Worm (Caenorhabditis elegans) whole organism, L2 larva: ENCODE data around the gene dhs-6.
"Not testable (repeated sequence)": the region's sequence is repeated elsewhere in the genome, so short reads cannot be mapped to it uniquely, and the experiment has no call there.

ENCODE experiments used
- C34F6.9 ChIP-seq: fragments of 150-350 bp; optimal IDR thresholded peaks from 2 replicates; lab custom pipeline; 2014; ENCODE audit warnings: missing biosample characterization, missing genetic modification characterization
- F13H6.1 ChIP-seq: sonication (generic microtip); optimal IDR thresholded peaks from 2 replicates; lab custom pipeline; 2016; ENCODE audit warnings: missing genetic modification characterization, missing compliant biosample characterization
- R02D3.7 ChIP-seq: fragments of 150-350 bp; optimal IDR thresholded peaks from 2 replicates; lab custom pipeline; 2014; ENCODE audit warnings: missing biosample characterization, missing genetic modification characterization
- Y55F3AM.14 ChIP-seq: fragments of 200-800 bp; sonication (Bioruptor generic); optimal IDR thresholded peaks from 2 replicates; lab custom pipeline; 2018; ENCODE audit warnings: mild to moderate bottlenecking, missing genetic modification characterization, missing compliant biosample characterization
- ZK546.5 ChIP-seq: sonication (generic microtip); optimal IDR thresholded peaks from 2 replicates; lab custom pipeline; 2017; ENCODE audit warnings: missing biosample characterization, missing genetic modification characterization
- aly-2 ChIP-seq: fragments of 150-350 bp; optimal IDR thresholded peaks from 2 replicates; lab custom pipeline; 2014; ENCODE audit warnings: missing biosample characterization, missing genetic modification characterization
- crh-2 ChIP-seq: sonication (generic microtip); optimal IDR thresholded peaks from 2 replicates; lab custom pipeline; 2017; ENCODE audit warnings: missing biosample characterization, missing genetic modification characterization
- dmd-4 ChIP-seq: sonication (generic microtip); optimal IDR thresholded peaks from 2 replicates; lab custom pipeline; 2017; ENCODE audit warnings: missing biosample characterization, missing genetic modification characterization
- fos-1 ChIP-seq: fragments of 150-350 bp; optimal IDR thresholded peaks from 2 replicates; lab custom pipeline; 2014; ENCODE audit warnings: missing biosample characterization, missing genetic modification characterization
- gmeb-1 ChIP-seq: fragments of 150-350 bp; optimal IDR thresholded peaks from 2 replicates; lab custom pipeline; 2014; ENCODE audit warnings: missing biosample characterization, missing genetic modification characterization
- lin-11 ChIP-seq: fragments of 150-350 bp; sonication (generic microtip); optimal IDR thresholded peaks from 2 replicates; lab custom pipeline; 2014; ENCODE audit warnings: missing biosample characterization, missing genetic modification characterization, inconsistent platforms, mixed read lengths
- lin-39 ChIP-seq: fragments of 150-350 bp; optimal IDR thresholded peaks from 2 replicates; lab custom pipeline; 2014; ENCODE audit warnings: missing biosample characterization, missing genetic modification reagents, missing genetic modification characterization
- mdl-1 ChIP-seq, 2 experiments: fragments of 150-350 bp in 1 of 2; sonication (generic microtip) in 1 of 2; optimal IDR thresholded peaks; 2 replicates each; lab custom pipeline; 2017; ENCODE audit warnings: missing biosample characterization in 2 of 2, missing genetic modification characterization in 2 of 2
- nhr-10 ChIP-seq: sonication (generic microtip); optimal IDR thresholded peaks from 2 replicates; lab custom pipeline; 2017; ENCODE audit warnings: missing biosample characterization, missing genetic modification characterization
- nhr-11 ChIP-seq: fragments of 150-350 bp; optimal IDR thresholded peaks from 2 replicates; lab custom pipeline; 2014; ENCODE audit warnings: missing biosample characterization, missing genetic modification characterization
- nhr-129 ChIP-seq: fragments of 150-350 bp; optimal IDR thresholded peaks from 2 replicates; lab custom pipeline; 2014; ENCODE audit warnings: missing biosample characterization, missing genetic modification characterization
- nhr-23 ChIP-seq: fragments of 150-350 bp; optimal IDR thresholded peaks from 2 replicates; lab custom pipeline; 2014; ENCODE audit warnings: missing biosample characterization, missing genetic modification reagents, missing genetic modification characterization
- nhr-6 ChIP-seq: fragments of 150-350 bp; optimal IDR thresholded peaks from 2 replicates; lab custom pipeline; 2014; ENCODE audit warnings: missing biosample characterization, missing genetic modification characterization
- nhr-77 ChIP-seq: fragments of 150-350 bp; optimal IDR thresholded peaks from 2 replicates; lab custom pipeline; 2014; ENCODE audit warnings: missing biosample characterization, missing genetic modification characterization
- peb-1 ChIP-seq: fragments of 150-350 bp; optimal IDR thresholded peaks from 2 replicates; lab custom pipeline; 2014; ENCODE audit warnings: missing biosample characterization, missing genetic modification characterization
- skn-1 ChIP-seq: sonication (generic microtip); optimal IDR thresholded peaks from 2 replicates; lab custom pipeline; 2017; ENCODE audit warnings: missing biosample characterization, missing genetic modification characterization
- sma-3 ChIP-seq: sonication (generic microtip); optimal IDR thresholded peaks from 2 replicates; lab custom pipeline; 2016; ENCODE audit warnings: missing genetic modification reagents, missing genetic modification characterization, missing compliant biosample characterization
- sma-9 ChIP-seq, 2 experiments: fragments of 150-350 bp in 1 of 2; sonication (generic microtip) in 1 of 2; optimal IDR thresholded peaks; 2 replicates each; lab custom pipeline; 2014 to 2016; ENCODE audit warnings: missing genetic modification characterization in 2 of 2, mild to moderate bottlenecking in 1 of 2, missing biosample characterization in 1 of 2, missing compliant biosample characterization in 1 of 2, missing genetic modification reagents in 1 of 2, moderate library complexity in 1 of 2
- snpc-4 ChIP-seq: fragments of 150-350 bp; optimal IDR thresholded peaks from 2 replicates; lab custom pipeline; 2014; ENCODE audit warnings: missing biosample characterization, missing genetic modification characterization
- unc-39 ChIP-seq: fragments of 150-350 bp; optimal IDR thresholded peaks from 2 replicates; lab custom pipeline; 2014; ENCODE audit warnings: missing biosample characterization, missing genetic modification characterization
- unc-62 ChIP-seq: fragments of 150-350 bp; optimal IDR thresholded peaks from 2 replicates; lab custom pipeline; 2014; ENCODE audit warnings: missing biosample characterization, missing genetic modification reagents, missing genetic modification characterization
- zag-1 ChIP-seq: fragments of 150-350 bp; optimal IDR thresholded peaks from 2 replicates; lab custom pipeline; 2014; ENCODE audit warnings: missing biosample characterization, missing genetic modification characterization
- ztf-1 ChIP-seq: fragments of 200-800 bp; sonication (Bioruptor generic); conservative IDR thresholded peaks from 2 replicates; pipeline ENCODE4 v1.3.6; 2022; ENCODE audit warnings: missing genetic modification characterization, missing compliant biosample characterization
- ztf-11 ChIP-seq: sonication (generic microtip); optimal IDR thresholded peaks from 2 replicates; lab custom pipeline; 2017; ENCODE audit warnings: missing biosample characterization, missing genetic modification characterization
- ztf-4 ChIP-seq: fragments of 150-350 bp; optimal IDR thresholded peaks from 2 replicates; lab custom pipeline; 2014; ENCODE audit warnings: missing biosample characterization, missing genetic modification characterization

The dhs-6 gene

DNA sequence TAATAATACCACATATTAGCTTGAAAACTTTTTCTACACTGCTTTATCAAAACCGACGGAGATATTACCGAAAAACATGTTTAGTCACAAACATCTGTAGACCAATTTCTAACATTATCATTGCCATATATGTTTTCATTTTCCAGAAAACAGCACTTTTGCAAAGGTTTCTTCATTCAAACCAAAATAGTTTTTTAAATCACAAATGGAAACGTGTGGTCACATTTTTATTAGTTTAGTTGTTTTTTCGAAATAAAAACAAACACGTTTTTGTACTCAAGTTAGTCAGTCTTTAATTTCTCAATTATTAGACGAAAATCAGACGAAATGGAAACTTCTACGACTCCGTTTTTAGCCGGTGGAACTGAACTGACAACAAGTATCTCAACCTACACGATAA, 18.9 kb upstream of the dhs-6 start, which contains the start of gene F59E12.3:
Gene F59E12.3, plus strand, starts transcription at position 301 of the 400 bp plus-strand sequence.
- TF ChIP-seq C34F6.9 (tag; lab: Kevin White, UChicago), result no peak
- no peak for TF ChIP-seq dmd-4 (tag; lab: Kevin White, UChicago)
- no peak for TF ChIP-seq nhr-23 (tag; lab: Kevin White, UChicago)
- no peak for TF ChIP-seq mdl-1 (tag; optimal IDR thresholded peaks at IDR 0.05; lab: Kevin White, UChicago)
- no peak for TF ChIP-seq ztf-4 (tag; lab: Kevin White, UChicago)
- TF ChIP-seq crh-2 (tag; lab: Kevin White, UChicago), result no peak
- no peak for TF ChIP-seq lin-39 (tag; lab: Kevin White, UChicago)
- TF ChIP-seq unc-39, result no peak
- no peak for TF ChIP-seq unc-62 (GFP tag; lab: Kevin White, UChicago)
- no peak for TF ChIP-seq lin-11 (tag; lab: Kevin White, UChicago)
- no peak for TF ChIP-seq sma-9 (GFP tag; optimal IDR thresholded peaks at IDR 0.05; lab: Kevin White, UChicago)
- TF ChIP-seq sma-9 (tag; optimal IDR thresholded peaks at IDR 0.05; lab: Kevin White, UChicago), result no peak
- no peak for TF ChIP-seq peb-1 (tag; lab: Kevin White, UChicago)
- no peak for TF ChIP-seq nhr-6
- no peak for TF ChIP-seq ztf-11 (tag; lab: Kevin White, UChicago)
- no peak for TF ChIP-seq skn-1 (tag; lab: Kevin White, UChicago)
- TF ChIP-seq fos-1 (tag; lab: Kevin White, UChicago), result no peak
- no peak for TF ChIP-seq F13H6.1 (tag; lab: Kevin White, UChicago)
- no peak for TF ChIP-seq sma-3 (GFP tag; lab: Kevin White, UChicago)

DNA sequence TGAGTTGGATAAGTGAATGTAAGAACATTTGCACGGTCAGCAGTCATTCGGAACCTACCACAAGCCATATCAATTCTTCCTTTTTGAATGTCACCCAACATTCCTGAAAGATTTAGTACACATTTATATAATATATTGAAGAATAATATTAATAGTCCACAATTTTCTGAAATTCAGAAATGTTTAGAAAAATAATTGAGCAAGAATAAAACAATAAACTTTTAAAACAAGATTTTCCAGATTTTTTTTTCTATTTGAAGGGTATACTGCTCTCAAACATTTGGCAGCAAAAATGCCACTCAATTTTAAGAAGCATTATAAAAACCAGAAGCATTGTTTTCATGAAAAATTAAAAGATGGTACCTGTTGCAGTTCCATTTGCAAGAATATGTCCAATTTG, 17.7 kb upstream of the dhs-6 start, which contains the start of gene F59E12.8:
Gene F59E12.8, minus strand, starts transcription at position 101 of the 400 bp plus-strand sequence.
- TF ChIP-seq ztf-11 (tag; lab: Kevin White, UChicago) (no peak), Y55F3AM.14 (GFP tag; lab: Kevin White, UChicago) (no peak), aly-2 (tag; lab: Kevin White, UChicago) (no peak), zag-1 (tag; lab: Kevin White, UChicago) (no peak), lin-11 (tag; lab: Kevin White, UChicago) (no peak), nhr-77 (tag; lab: Kevin White, UChicago) (no peak), nhr-11 (tag; lab: Kevin White, UChicago) (no peak), snpc-4 (tag; lab: Kevin White, UChicago) (no peak), crh-2 (tag; lab: Kevin White, UChicago) (no peak)
- TF ChIP-seq, all 48 proteins: peak for 0

ce11 chrII:5633453-5633852, 14.3 kb upstream of the dhs-6 start:
- peak; percentile 60 for TF ChIP-seq C34F6.9 (tag; lab: Kevin White, UChicago)
- peak; percentile 13 for TF ChIP-seq gmeb-1 (tag; lab: Kevin White, UChicago)
- no peak for TF ChIP-seq ztf-1 (GFP tag; lab: Robert Waterston, UW)

DNA sequence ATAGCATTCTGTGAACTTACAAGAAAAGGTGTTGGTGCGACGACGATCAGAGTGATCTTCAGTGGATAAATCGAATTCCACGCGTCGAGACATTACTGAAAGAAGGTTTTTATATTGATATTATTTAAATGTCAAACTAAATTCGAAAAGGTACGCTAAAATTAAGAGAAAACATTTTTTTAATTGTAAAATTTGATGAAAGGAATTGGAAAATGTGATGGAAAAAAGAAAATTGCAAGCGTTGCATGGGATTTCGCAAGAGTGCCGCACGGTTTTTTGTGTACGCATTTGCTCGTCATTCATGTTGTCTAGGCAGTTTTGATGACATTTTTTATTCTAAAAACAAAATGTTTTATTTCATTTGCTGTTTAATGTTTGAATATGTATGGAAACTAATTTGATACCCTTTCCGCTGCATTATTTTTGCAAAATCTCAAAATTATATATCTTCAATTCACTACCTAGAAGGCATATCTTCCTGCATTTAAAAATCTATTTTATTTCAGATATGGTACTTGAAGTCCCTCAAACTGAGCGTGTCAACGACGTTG, 11.8 kb upstream of the dhs-6 start, which contains the start of the genes F59E12.6 and npl-4.1:
Gene F59E12.6, minus strand, starts transcription at position 101 of the 551 bp plus-strand sequence.
Gene npl-4.1, plus strand, starts transcription at position 501 of the 551 bp plus-strand sequence.
- not testable (repeated sequence) for TF ChIP-seq snpc-4, ZK546.5, nhr-10 (tag; lab: Kevin White, UChicago)
- TF ChIP-seq, all 48 proteins: peak for 0; not testable (repeated sequence) for 48

DNA sequence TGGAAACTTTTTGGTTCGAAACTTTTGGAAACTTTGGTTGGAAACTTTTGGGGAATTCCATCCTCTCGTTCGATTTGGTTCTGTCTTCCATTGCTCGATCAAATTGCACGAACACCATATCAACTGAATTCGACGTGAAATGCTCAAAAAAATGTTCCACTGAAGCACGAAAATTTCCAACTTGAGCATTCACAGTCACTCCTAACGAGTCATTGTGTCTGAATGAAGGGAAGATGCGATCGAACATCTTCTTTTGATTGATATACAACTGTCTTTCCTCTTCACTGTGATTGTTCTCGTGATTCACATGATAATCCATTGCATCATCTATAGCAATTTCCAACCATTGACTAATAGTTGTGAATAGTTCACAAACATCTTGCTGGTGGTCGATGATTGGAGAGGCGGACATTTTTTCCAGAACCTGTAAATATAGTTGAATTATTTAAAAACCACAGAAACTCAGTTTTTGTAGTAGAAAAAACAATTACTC, 9.3 kb upstream of the dhs-6 start, which contains the start of gene F59E12.15:
Gene F59E12.15, minus strand, starts transcription at position 51 of the 493 bp plus-strand sequence.
- TF ChIP-seq R02D3.7 (tag; lab: Kevin White, UChicago) (no peak), nhr-129 (tag; lab: Kevin White, UChicago) (peak; percentile 93)
